Fruit fly (Drosophila melanogaster) whole organism, embryonic: ENCODE measurements around the gene foxo.

Source experiments
- Abd-B ChIP-seq: fragments of 200-800 bp; sonication (Bioruptor generic); optimal IDR thresholded peaks from 2 replicates; lab custom pipeline; 2018; ENCODE audit warnings: missing biosample characterization, mild to moderate bottlenecking, missing genetic modification characterization, moderate library complexity
- Atf3 ChIP-seq: fragments of 200-800 bp; sonication (Bioruptor generic); optimal IDR thresholded peaks from 3 replicates; lab custom pipeline; 2016; ENCODE audit warnings: missing biosample characterization, missing genetic modification characterization
- B-H1 ChIP-seq: fragments of 200-800 bp; sonication (Bioruptor generic); IDR thresholded peaks from 3 replicates; pipeline ENCODE4 v1.3.6; 2022; ENCODE audit warnings: missing biosample characterization, missing genetic modification characterization
- CG10654 ChIP-seq: fragments of 200-800 bp; sonication (Bioruptor generic); optimal IDR thresholded peaks from 2 replicates; lab custom pipeline; 2016; ENCODE audit warnings: missing biosample characterization, missing genetic modification characterization
- CG11723 ChIP-seq: fragments of 200-800 bp; sonication (Bioruptor generic); optimal IDR thresholded peaks from 2 replicates; lab custom pipeline; 2017; ENCODE audit warnings: missing biosample characterization, mild to moderate bottlenecking, missing genetic modification characterization
- CG12104 ChIP-seq: fragments of 200-800 bp; sonication (Bioruptor generic); optimal IDR thresholded peaks from 3 replicates; lab custom pipeline; 2016; ENCODE audit warnings: missing biosample characterization, missing genetic modification characterization
- CG12942 ChIP-seq: fragments of 200-800 bp; sonication (Bioruptor generic); optimal IDR thresholded peaks from 3 replicates; lab custom pipeline; 2016; ENCODE audit warnings: missing biosample characterization, missing genetic modification characterization
- CG13287 ChIP-seq: fragments of 200-800 bp; sonication (Bioruptor generic); IDR thresholded peaks from 2 replicates; pipeline ENCODE4 v1.3.6; 2022; ENCODE audit warnings: missing biosample characterization, missing genetic modification characterization; ENCODE audit not compliant: partially characterized antibody
- CG13894 ChIP-seq: fragments of 200-800 bp; sonication (Bioruptor generic); optimal IDR thresholded peaks from 3 replicates; lab custom pipeline; 2018; ENCODE audit warnings: missing biosample characterization, mild to moderate bottlenecking, missing genetic modification characterization, moderate library complexity
- CG15601 ChIP-seq: fragments of 200-800 bp; sonication (Bioruptor generic); optimal IDR thresholded peaks from 3 replicates; lab custom pipeline; 2019; ENCODE audit warnings: missing biosample characterization, mild to moderate bottlenecking, missing genetic modification characterization, moderate library complexity
- CG16815 ChIP-seq: fragments of 200-800 bp; sonication (Bioruptor generic); optimal IDR thresholded peaks from 3 replicates; lab custom pipeline; 2017; ENCODE audit warnings: missing biosample characterization, mild to moderate bottlenecking, missing genetic modification characterization
- CG18764 ChIP-seq: fragments of 200-800 bp; sonication (Bioruptor generic); optimal IDR thresholded peaks from 3 replicates; lab custom pipeline; 2016; ENCODE audit warnings: missing biosample characterization, missing genetic modification characterization
- CG2120 ChIP-seq: fragments of 200-800 bp; sonication (Bioruptor generic); optimal IDR thresholded peaks from 3 replicates; lab custom pipeline; 2016; ENCODE audit warnings: missing biosample characterization, missing genetic modification characterization
- CG3065 ChIP-seq: fragments of 200-800 bp; sonication (Bioruptor generic); optimal IDR thresholded peaks from 2 replicates; lab custom pipeline; 2016; ENCODE audit warnings: missing biosample characterization, missing genetic modification characterization
- CG33213 ChIP-seq: fragments of 200-800 bp; sonication (Bioruptor generic); optimal IDR thresholded peaks from 3 replicates; lab custom pipeline; 2016; ENCODE audit warnings: missing biosample characterization, missing genetic modification characterization
- CG34224 ChIP-seq: fragments of 200-800 bp; sonication (Bioruptor generic); IDR thresholded peaks from 3 replicates; pipeline ENCODE4 v1.3.6; 2022; ENCODE audit warnings: missing biosample characterization, missing genetic modification characterization; ENCODE audit not compliant: partially characterized antibody
- CG34422 ChIP-seq: fragments of 200-800 bp; sonication (Bioruptor generic); IDR thresholded peaks from 3 replicates; pipeline ENCODE4 v1.3.6; 2022; ENCODE audit warnings: missing biosample characterization, missing genetic modification characterization
- CG4404 ChIP-seq: fragments of 200-800 bp; sonication (Bioruptor generic); IDR thresholded peaks from 2 replicates; pipeline ENCODE4 v1.3.6; 2022; ENCODE audit warnings: missing biosample characterization, missing genetic modification characterization
- CG7271 ChIP-seq: fragments of 200-800 bp; sonication (Bioruptor generic); optimal IDR thresholded peaks from 2 replicates; lab custom pipeline; 2018; ENCODE audit warnings: missing biosample characterization, mild to moderate bottlenecking, missing genetic modification characterization, moderate library complexity
- CG8388 ChIP-seq: fragments of 200-800 bp; sonication (Bioruptor generic); optimal IDR thresholded peaks from 2 replicates; lab custom pipeline; 2019; ENCODE audit warnings: missing biosample characterization, mild to moderate bottlenecking, missing genetic modification characterization, moderate library complexity
- CG8944 ChIP-seq: fragments of 200-800 bp; sonication (Bioruptor generic); optimal IDR thresholded peaks from 3 replicates; lab custom pipeline; 2016; ENCODE audit warnings: missing biosample characterization, missing genetic modification characterization
- CG9727 ChIP-seq: fragments of 200-800 bp; sonication (Bioruptor generic); optimal IDR thresholded peaks from 3 replicates; lab custom pipeline; 2017; ENCODE audit warnings: missing biosample characterization, mild to moderate bottlenecking, missing genetic modification characterization
- CG9817 ChIP-seq: fragments of 200-800 bp; sonication (Bioruptor generic); optimal IDR thresholded peaks from 2 replicates; lab custom pipeline; 2018; ENCODE audit warnings: missing biosample characterization, mild to moderate bottlenecking, missing genetic modification characterization, moderate library complexity
- CG9876 ChIP-seq: fragments of 200-800 bp; sonication (Bioruptor generic); optimal IDR thresholded peaks from 2 replicates; lab custom pipeline; 2016; ENCODE audit warnings: missing biosample characterization, missing genetic modification characterization
- Chrac-16 ChIP-seq: fragments of 200-800 bp; sonication (Bioruptor generic); optimal IDR thresholded peaks from 3 replicates; lab custom pipeline; 2016; ENCODE audit warnings: missing biosample characterization, missing genetic modification characterization
- Dp ChIP-seq: fragments of 200-800 bp; sonication (Bioruptor generic); optimal IDR thresholded peaks from 2 replicates; lab custom pipeline; 2018; ENCODE audit warnings: missing biosample characterization, mild to moderate bottlenecking, missing genetic modification characterization, moderate library complexity
- Fer1 ChIP-seq: fragments of 200-800 bp; sonication (Bioruptor generic); optimal IDR thresholded peaks from 2 replicates; lab custom pipeline; 2017; ENCODE audit warnings: missing biosample characterization, mild to moderate bottlenecking, missing genetic modification characterization
- HLH4C ChIP-seq: fragments of 200-800 bp; sonication (Bioruptor generic); IDR thresholded peaks from 3 replicates; pipeline ENCODE4 v1.3.6; 2022; ENCODE audit warnings: missing biosample characterization, missing genetic modification characterization; ENCODE audit not compliant: partially characterized antibody
- Hmr ChIP-seq: fragments of 200-800 bp; sonication (Bioruptor generic); optimal IDR thresholded peaks from 3 replicates; lab custom pipeline; 2017; ENCODE audit warnings: mild to moderate bottlenecking, missing biosample characterization, missing genetic modification reagents, missing genetic modification characterization
- Lpt ChIP-seq: fragments of >200 bp; optimal IDR thresholded peaks from 2 replicates; lab custom pipeline; 2018; ENCODE audit warnings: missing biosample characterization, missing genetic modification characterization
- Meics ChIP-seq: fragments of 200-800 bp; sonication (Bioruptor generic); optimal IDR thresholded peaks from 2 replicates; lab custom pipeline; 2017; ENCODE audit warnings: missing biosample characterization, mild to moderate bottlenecking, missing genetic modification characterization
- NfI ChIP-seq: fragments of 200-800 bp; sonication (Bioruptor generic); optimal IDR thresholded peaks from 3 replicates; lab custom pipeline; 2018; ENCODE audit warnings: missing biosample characterization, mild to moderate bottlenecking, missing genetic modification characterization, moderate library complexity
- Oli ChIP-seq: fragments of 200-800 bp; sonication (Bioruptor generic); optimal IDR thresholded peaks from 2 replicates; lab custom pipeline; 2018; ENCODE audit warnings: missing biosample characterization, mild to moderate bottlenecking, missing genetic modification characterization, moderate library complexity
- Opbp ChIP-seq: fragments of 200-800 bp; sonication (Bioruptor generic); IDR thresholded peaks from 3 replicates; pipeline ENCODE4 v1.3.6; 2022; ENCODE audit warnings: missing biosample characterization, missing genetic modification characterization; ENCODE audit not compliant: partially characterized antibody
- Ptx1 ChIP-seq: fragments of 200-800 bp; sonication (Bioruptor generic); IDR thresholded peaks from 2 replicates; pipeline ENCODE4 v1.3.6; 2022; ENCODE audit warnings: missing biosample characterization, missing genetic modification characterization
- Sox100B ChIP-seq: fragments of 200-800 bp; sonication (Bioruptor generic); optimal IDR thresholded peaks from 3 replicates; lab custom pipeline; 2018; ENCODE audit warnings: missing biosample characterization, mild to moderate bottlenecking, missing genetic modification characterization
- Xbp1 ChIP-seq: fragments of 200-800 bp; sonication (Bioruptor generic); optimal IDR thresholded peaks from 3 replicates; lab custom pipeline; 2016; ENCODE audit warnings: missing biosample characterization, mild to moderate bottlenecking, missing genetic modification characterization
- ara ChIP-seq: fragments of 200-800 bp; sonication (Bioruptor generic); IDR thresholded peaks from 2 replicates; pipeline ENCODE4 v1.3.6; 2022; ENCODE audit warnings: missing biosample characterization, missing genetic modification characterization
- chinmo ChIP-seq: fragments of 200-800 bp; sonication (Bioruptor generic); IDR thresholded peaks from 4 replicates; pipeline ENCODE4 v1.3.6; 2022; ENCODE audit warnings: missing biosample characterization, missing genetic modification characterization; ENCODE audit not compliant: partially characterized antibody
- chn ChIP-seq: fragments of 200-800 bp; sonication (Bioruptor generic); optimal IDR thresholded peaks from 2 replicates; lab custom pipeline; 2016; ENCODE audit warnings: missing biosample characterization, missing genetic modification characterization
- dimm ChIP-seq: fragments of 200-800 bp; sonication (Bioruptor generic); IDR thresholded peaks from 2 replicates; pipeline ENCODE4 v1.3.6; 2022; ENCODE audit warnings: missing biosample characterization, missing genetic modification characterization
- dmrt99B ChIP-seq: fragments of 200-800 bp; sonication (Bioruptor generic); optimal IDR thresholded peaks from 2 replicates; lab custom pipeline; 2018; ENCODE audit warnings: missing biosample characterization, mild to moderate bottlenecking, missing genetic modification characterization, moderate library complexity
- ewg ChIP-seq: fragments of 200-800 bp; sonication (Bioruptor generic); optimal IDR thresholded peaks from 3 replicates; lab custom pipeline; 2017; ENCODE audit warnings: mild to moderate bottlenecking, missing biosample characterization, missing genetic modification reagents, missing genetic modification characterization
- insv ChIP-seq, 2 experiments: fragments of 200-800 bp; sonication (Bioruptor generic); optimal IDR thresholded peaks; 3 replicates each; lab custom pipeline; 2016 to 2018; ENCODE audit warnings: missing biosample characterization in 2 of 2, missing genetic modification characterization in 2 of 2
- oc ChIP-seq: fragments of 200-800 bp; sonication (Bioruptor generic); optimal IDR thresholded peaks from 2 replicates; lab custom pipeline; 2018; ENCODE audit warnings: missing biosample characterization, mild to moderate bottlenecking, missing genetic modification characterization, moderate library complexity
- scrt ChIP-seq: fragments of 200-800 bp; sonication (Bioruptor generic); optimal IDR thresholded peaks from 2 replicates; lab custom pipeline; 2018; ENCODE audit warnings: missing biosample characterization, mild to moderate bottlenecking, missing genetic modification characterization, moderate library complexity
- sug ChIP-seq: fragments of 200-800 bp; optimal IDR thresholded peaks from 2 replicates; lab custom pipeline; 2019; ENCODE audit warnings: missing biosample characterization, mild to moderate bottlenecking, missing genetic modification characterization, moderate library complexity
- toy ChIP-seq: fragments of 200-800 bp; sonication (Bioruptor generic); IDR thresholded peaks from 2 replicates; pipeline ENCODE4 v1.3.6; 2022; ENCODE audit warnings: missing biosample characterization, missing genetic modification characterization

foxo gene

dm6 chr3R:14031531-14032414 is 25.0 kb upstream of the foxo start, which contains the start of the genes rdx and CG3061 (continued):
- TF ChIP-seq Atf3 (GFP tag; lab: Kevin White, UChicago) (no peak), CG11723 (GFP tag; lab: Kevin White, UChicago) (peak; percentile 23), CG2120 (GFP tag; lab: Kevin White, UChicago) (peak; percentile 20), CG16815 (GFP tag; lab: Kevin White, UChicago) (peak; percentile 58), CG4404 (no peak; the same call in 1 of the 2 replicates), insv (GFP tag; optimal IDR thresholded peaks at IDR 0.05; lab: Kevin White, UChicago) (peak in 1 of 2 experiments; percentile 43), CG13287 (GFP tag; lab: Robert Waterston, UW) (no peak), Fer1 (GFP tag; lab: Kevin White, UChicago) (peak; percentile 31), ewg (GFP tag; lab: Kevin White, UChicago) (peak; percentile 50), ara (GFP tag; lab: Robert Waterston, UW) (no peak), CG12942 (GFP tag; lab: Kevin White, UChicago) (peak; percentile 29), CG8388 (GFP tag; lab: Kevin White, UChicago) (peak; percentile 31), CG33213 (GFP tag; lab: Kevin White, UChicago) (no peak), chn (GFP tag; lab: Kevin White, UChicago) (no peak), Abd-B (GFP tag; lab: Kevin White, UChicago) (peak; percentile 81), Chrac-16 (peak; percentile 43), CG34224 (peak; percentile 14; the same call in 1 of the 3 replicates), CG7271 (peak; percentile 15), Oli (tag; lab: Kevin White, UChicago) (peak; percentile 40), CG8944 (GFP tag; lab: Kevin White, UChicago) (peak; percentile 15), sug (tag; lab: Kevin White, UChicago) (peak; percentile 81), CG15601 (tag; lab: Kevin White, UChicago) (peak; percentile 63), Meics (GFP tag; lab: Kevin White, UChicago) (peak; percentile 67), CG12104 (peak; percentile 53), CG18764 (GFP tag; lab: Kevin White, UChicago) (peak; percentile 22), Sox100B (GFP tag; lab: Kevin White, UChicago) (peak; percentile 68), chinmo (GFP tag; lab: Robert Waterston, UW) (peak; percentile 81; the same call in 1 of the 4 replicates), toy (GFP tag; lab: Robert Waterston, UW) (no peak), HLH4C (GFP tag; lab: Robert Waterston, UW) (no peak), CG9876 (GFP tag; lab: Kevin White, UChicago) (no peak), oc (peak; percentile 1), dimm (no peak), CG10654 (peak; percentile 45), Dp (GFP tag; lab: Kevin White, UChicago) (no peak), Ptx1 (GFP tag; lab: Robert Waterston, UW) (peak; percentile 75), CG3065 (GFP tag; lab: Kevin White, UChicago) (peak; percentile 5), CG9817 (peak; percentile 76), CG13894 (tag; lab: Kevin White, UChicago) (peak; percentile 72), Opbp (GFP tag; lab: Robert Waterston, UW) (0 out of 3 replicates have a peak, but pooled peaks have one; percentile 10), CG9727 (peak; percentile 65), dmrt99B (peak; percentile 64), NfI (GFP tag; lab: Kevin White, UChicago) (peak; percentile 62), B-H1 (GFP tag; lab: Robert Waterston, UW) (no peak), Xbp1 (GFP tag; lab: Kevin White, UChicago) (peak; percentile 56), Hmr (GFP tag; lab: Kevin White, UChicago) (peak; percentile 62), scrt (GFP tag; lab: Kevin White, UChicago) (peak; percentile 34), Lpt (GFP tag; lab: Kevin White, UChicago) (no peak), CG34422 (GFP tag; lab: Robert Waterston, UW) (peak; percentile 40; the same call in 2 of the 3 replicates)
